Fruit fly (Drosophila melanogaster): ENCODE measurements around the gene CG10096.

The CG10096 gene

dm6 chr3R:12442601-12443533 is 47.1 kb upstream of the CG10096 start (continued):
- TF ChIP-seq fd102C (GFP tag; optimal IDR thresholded peaks at IDR 0.05) (no peak), CG9932 (GFP tag; IDR thresholded peaks at IDR 0.05) (peak; percentile 59), Side (GFP tag; optimal IDR thresholded peaks at IDR 0.05) (no peak), wek (GFP tag; optimal IDR thresholded peaks at IDR 0.05) (no peak), gce (GFP tag; IDR thresholded peaks at IDR 0.05) (no peak), Deaf1 (tag; optimal IDR thresholded peaks at IDR 0.05) (peak; percentile 66), CG14441 (GFP tag; IDR thresholded peaks at IDR 0.05) (no peak), BtbVII (GFP tag; optimal IDR thresholded peaks at IDR 0.05) (no peak), CG31224 (GFP tag; IDR thresholded peaks at IDR 0.05) (0 out of 2 replicates have a peak, but pooled peaks have one; percentile 36), ems (GFP tag; optimal IDR thresholded peaks at IDR 0.05) (no peak), Lhr (GFP tag; optimal IDR thresholded peaks at IDR 0.05) (no peak), CG7963 (GFP tag; IDR thresholded peaks at IDR 0.05; ENCODE audit: partially characterized antibody) (no peak), CG43689 (GFP tag; IDR thresholded peaks at IDR 0.05) (no peak), ac (GFP tag; optimal IDR thresholded peaks at IDR 0.05) (no peak), Bteb2 (GFP tag; optimal IDR thresholded peaks at IDR 0.05) (no peak), CG34376 (GFP tag; optimal IDR thresholded peaks at IDR 0.05) (no peak), Poxn (GFP tag; IDR thresholded peaks at IDR 0.05) (no peak), CG6254 (GFP tag; optimal IDR thresholded peaks at IDR 0.05) (no peak), btn (GFP tag; optimal IDR thresholded peaks at IDR 0.05) (no peak), CG15011 (GFP tag; optimal IDR thresholded peaks at IDR 0.05) (no peak), sug (tag; optimal IDR thresholded peaks at IDR 0.05) (peak; percentile 6), Oli (tag; optimal IDR thresholded peaks at IDR 0.05) (peak; percentile 29), sob (GFP tag; IDR thresholded peaks at IDR 0.05) (no peak), sna (GFP tag; IDR thresholded peaks at IDR 0.05; ENCODE audit: partially characterized antibody) (no peak), peb (GFP tag; IDR thresholded peaks at IDR 0.05) (no peak), run (tag; optimal IDR thresholded peaks at IDR 0.05) (no peak), CG7745 (tag; optimal IDR thresholded peaks at IDR 0.05) (no peak), scrt (GFP tag; optimal IDR thresholded peaks at IDR 0.05) (no peak), gro (GFP tag; optimal IDR thresholded peaks at IDR 0.05) (no peak), crc (GFP tag; optimal IDR thresholded peaks at IDR 0.05) (no peak), ara (GFP tag; IDR thresholded peaks at IDR 0.05) (no peak), CG30403 (GFP tag; optimal IDR thresholded peaks at IDR 0.05) (peak; percentile 54), Max (GFP tag; optimal IDR thresholded peaks at IDR 0.05) (peak; percentile 23), Eip74EF (GFP tag; optimal IDR thresholded peaks at IDR 0.05) (no peak), lab (GFP tag; optimal IDR thresholded peaks at IDR 0.05) (peak; percentile 47), CG10979 (tag; optimal IDR thresholded peaks at IDR 0.05) (no peak), ash1 (GFP tag; optimal IDR thresholded peaks at IDR 0.05) (no peak), Med (GFP tag) (peak; percentile 83), CG34422 (GFP tag; IDR thresholded peaks at IDR 0.05) (no peak), CG2116 (GFP tag; optimal IDR thresholded peaks at IDR 0.05) (no peak), klu (GFP tag; IDR thresholded peaks at IDR 0.05) (no peak), C15 (GFP tag; IDR thresholded peaks at IDR 0.05) (no peak), CG11247 (GFP tag; IDR thresholded peaks at IDR 0.05) (no peak), CG30020 (tag; optimal IDR thresholded peaks at IDR 0.05) (no peak), nau (GFP tag; optimal IDR thresholded peaks at IDR 0.05) (no peak), wor (GFP tag; IDR thresholded peaks at IDR 0.05) (no peak), Fer3 (tag; optimal IDR thresholded peaks at IDR 0.05) (peak; percentile 35), Hr51 (GFP tag; optimal IDR thresholded peaks at IDR 0.05) (peak in 1 of 2 experiments; percentile 63), trem (tag; optimal IDR thresholded peaks at IDR 0.05) (no peak)
